Fruit fly (Drosophila melanogaster) whole organism, embryonic: ENCODE results near the gene Pex11c.

Source experiments
- Asciz ChIP-seq: fragments of 200-800 bp; sonication (Bioruptor generic); optimal IDR thresholded peaks from 2 replicates; lab custom pipeline; 2017; ENCODE audit warnings: missing biosample characterization, mild to moderate bottlenecking, missing genetic modification characterization, missing genetic modification reagents
- Atf6 ChIP-seq: fragments of 200-800 bp; sonication (Bioruptor generic); IDR thresholded peaks from 2 replicates; pipeline ENCODE4 v1.3.6; 2022; ENCODE audit warnings: missing biosample characterization, missing genetic modification characterization
- B-H1 ChIP-seq: fragments of 200-800 bp; sonication (Bioruptor generic); IDR thresholded peaks from 3 replicates; pipeline ENCODE4 v1.3.6; 2022; ENCODE audit warnings: missing biosample characterization, missing genetic modification characterization
- Bgb ChIP-seq: fragments of 200-800 bp; sonication (Bioruptor generic); IDR thresholded peaks from 2 replicates; pipeline ENCODE4 v1.3.6; 2022; ENCODE audit warnings: missing biosample characterization, missing genetic modification characterization; ENCODE audit not compliant: partially characterized antibody
- BtbVII ChIP-seq: fragments of 200-800 bp; sonication (Bioruptor generic); optimal IDR thresholded peaks from 3 replicates; lab custom pipeline; 2017; ENCODE audit warnings: missing biosample characterization, mild to moderate bottlenecking, missing genetic modification characterization
- CG1024 ChIP-seq: fragments of 200-800 bp; sonication (Bioruptor generic); IDR thresholded peaks from 2 replicates; pipeline ENCODE4 v1.3.6; 2022; ENCODE audit warnings: missing biosample characterization, missing genetic modification characterization
- CG10274 ChIP-seq: fragments of 200-800 bp; sonication (Bioruptor generic); optimal IDR thresholded peaks from 3 replicates; lab custom pipeline; 2017; ENCODE audit warnings: missing biosample characterization, mild to moderate bottlenecking, missing genetic modification characterization
- CG10366 ChIP-seq: fragments of 200-800 bp; sonication (Bioruptor generic); IDR thresholded peaks from 2 replicates; pipeline ENCODE4 v1.3.6; 2022; ENCODE audit warnings: missing biosample characterization, missing genetic modification characterization
- CG10959 ChIP-seq: fragments of 200-800 bp; sonication (Bioruptor generic); IDR thresholded peaks from 2 replicates; pipeline ENCODE4 v1.3.6; 2022; ENCODE audit warnings: missing biosample characterization, missing genetic modification characterization
- CG11695 ChIP-seq: fragments of 200-800 bp; sonication (Bioruptor generic); IDR thresholded peaks from 3 replicates; pipeline ENCODE4 v1.3.6; 2022; ENCODE audit warnings: missing biosample characterization, missing genetic modification characterization
- CG12104 ChIP-seq: fragments of 200-800 bp; sonication (Bioruptor generic); optimal IDR thresholded peaks from 3 replicates; lab custom pipeline; 2016; ENCODE audit warnings: missing biosample characterization, missing genetic modification characterization
- CG12299 ChIP-seq: fragments of 200-800 bp; sonication (Bioruptor generic); optimal IDR thresholded peaks from 2 replicates; lab custom pipeline; 2018; ENCODE audit warnings: missing biosample characterization, mild to moderate bottlenecking, missing genetic modification characterization
- CG1233 ChIP-seq: fragments of 200-800 bp; sonication (Bioruptor generic); optimal IDR thresholded peaks from 4 replicates; lab custom pipeline; 2018; ENCODE audit warnings: missing biosample characterization, mild to moderate bottlenecking, missing genetic modification characterization
- CG12942 ChIP-seq: fragments of 200-800 bp; sonication (Bioruptor generic); optimal IDR thresholded peaks from 3 replicates; lab custom pipeline; 2016; ENCODE audit warnings: missing biosample characterization, missing genetic modification characterization
- CG13894 ChIP-seq: fragments of 200-800 bp; sonication (Bioruptor generic); optimal IDR thresholded peaks from 3 replicates; lab custom pipeline; 2018; ENCODE audit warnings: missing biosample characterization, mild to moderate bottlenecking, missing genetic modification characterization, moderate library complexity
- CG14860 ChIP-seq: fragments of 200-800 bp; sonication (Bioruptor generic); IDR thresholded peaks from 3 replicates; pipeline ENCODE4 v1.3.6; 2022; ENCODE audit warnings: missing biosample characterization, missing genetic modification characterization; ENCODE audit not compliant: partially characterized antibody
- CG15011 ChIP-seq: fragments of 200-800 bp; sonication (Bioruptor generic); optimal IDR thresholded peaks from 3 replicates; lab custom pipeline; 2018; ENCODE audit warnings: missing biosample characterization, mild to moderate bottlenecking, missing genetic modification characterization
- CG15696 ChIP-seq: fragments of 200-800 bp; sonication (Bioruptor generic); optimal IDR thresholded peaks from 2 replicates; lab custom pipeline; 2019; ENCODE audit warnings: missing biosample characterization, mild to moderate bottlenecking, missing genetic modification characterization, moderate library complexity
- CG16815 ChIP-seq: fragments of 200-800 bp; sonication (Bioruptor generic); optimal IDR thresholded peaks from 3 replicates; lab custom pipeline; 2017; ENCODE audit warnings: missing biosample characterization, mild to moderate bottlenecking, missing genetic modification characterization
- CG17328 ChIP-seq: fragments of 200-800 bp; sonication (Bioruptor generic); IDR thresholded peaks from 2 replicates; pipeline ENCODE4 v1.3.6; 2022; ENCODE audit warnings: missing biosample characterization, missing genetic modification characterization
- CG2712 ChIP-seq: fragments of 200-800 bp; optimal IDR thresholded peaks from 3 replicates; lab custom pipeline; 2019; ENCODE audit warnings: missing biosample characterization, mild to moderate bottlenecking, missing genetic modification characterization, moderate library complexity
- CG33213 ChIP-seq: fragments of 200-800 bp; sonication (Bioruptor generic); optimal IDR thresholded peaks from 3 replicates; lab custom pipeline; 2016; ENCODE audit warnings: missing biosample characterization, missing genetic modification characterization
- CG33557 ChIP-seq: fragments of 200-800 bp; sonication (Bioruptor generic); optimal IDR thresholded peaks from 2 replicates; lab custom pipeline; 2019; ENCODE audit warnings: missing biosample characterization, mild to moderate bottlenecking, missing genetic modification characterization, moderate library complexity
- CG34422 ChIP-seq: fragments of 200-800 bp; sonication (Bioruptor generic); IDR thresholded peaks from 3 replicates; pipeline ENCODE4 v1.3.6; 2022; ENCODE audit warnings: missing biosample characterization, missing genetic modification characterization
- CG4854 ChIP-seq: fragments of 200-800 bp; sonication (Bioruptor generic); optimal IDR thresholded peaks from 2 replicates; lab custom pipeline; 2016; ENCODE audit warnings: missing biosample characterization, missing genetic modification characterization, inconsistent platforms
- CG6689 ChIP-seq: fragments of 200-800 bp; sonication (Bioruptor generic); IDR thresholded peaks from 2 replicates; pipeline ENCODE4 v1.3.6; 2022; ENCODE audit warnings: missing biosample characterization, missing genetic modification characterization
- CG8290 ChIP-seq, 3 experiments: fragments of 200-800 bp; sonication (Bioruptor generic); optimal IDR thresholded peaks; 2 replicates each; lab custom pipeline; 2016 to 2019; ENCODE audit warnings: missing biosample characterization in 3 of 3, missing genetic modification characterization in 3 of 3, mild to moderate bottlenecking in 2 of 3, moderate library complexity in 1 of 3
- Dfd ChIP-seq, 2 experiments: fragments of >200 bp; optimal IDR thresholded peaks; 2 replicates each; lab custom pipeline; 2017; ENCODE audit warnings: missing biosample characterization in 2 of 2, missing genetic modification characterization in 2 of 2
- Ets97D ChIP-seq: fragments of 200-800 bp; sonication (Bioruptor generic); optimal IDR thresholded peaks from 3 replicates; lab custom pipeline; 2016; ENCODE audit warnings: missing biosample characterization, missing genetic modification characterization
- HmgD ChIP-seq: fragments of 200-800 bp; sonication (Bioruptor generic); optimal IDR thresholded peaks from 3 replicates; lab custom pipeline; 2016; ENCODE audit warnings: missing biosample characterization, missing genetic modification characterization
- Mad ChIP-seq: fragments of 200-800 bp; sonication (Bioruptor generic); optimal IDR thresholded peaks from 2 replicates; lab custom pipeline; 2016; ENCODE audit warnings: missing biosample characterization, missing genetic modification characterization
- Mrtf ChIP-seq: fragments of 200-800 bp; sonication (Bioruptor generic); IDR thresholded peaks from 3 replicates; pipeline ENCODE4 v1.3.6; 2022; ENCODE audit warnings: missing biosample characterization, missing genetic modification characterization
- Nf-YC ChIP-seq: fragments of 200-800 bp; optimal IDR thresholded peaks from 3 replicates; lab custom pipeline; 2019; ENCODE audit warnings: missing biosample characterization, mild to moderate bottlenecking, missing genetic modification characterization, moderate library complexity
- Oaz ChIP-seq: fragments of 200-800 bp; sonication (Bioruptor generic); IDR thresholded peaks from 2 replicates; pipeline ENCODE4 v1.3.6; 2022; ENCODE audit warnings: missing biosample characterization, missing genetic modification characterization
- Side ChIP-seq: fragments of 200-800 bp; sonication (Bioruptor generic); optimal IDR thresholded peaks from 2 replicates; lab custom pipeline; 2016; ENCODE audit warnings: missing biosample characterization, missing genetic modification characterization
- Sin3A ChIP-seq: fragments of >200 bp; optimal IDR thresholded peaks from 2 replicates; lab custom pipeline; 2018
- ab ChIP-seq: fragments of 200-800 bp; sonication (Bioruptor generic); optimal IDR thresholded peaks from 2 replicates; lab custom pipeline; 2016; ENCODE audit warnings: missing biosample characterization, missing genetic modification characterization
- bcd ChIP-seq: fragments of 200-800 bp; sonication (Bioruptor generic); optimal IDR thresholded peaks from 2 replicates; lab custom pipeline; 2017; ENCODE audit warnings: missing biosample characterization, mild to moderate bottlenecking, missing genetic modification characterization
- bigmax ChIP-seq: fragments of 200-800 bp; sonication (Bioruptor generic); optimal IDR thresholded peaks from 2 replicates; lab custom pipeline; 2018; ENCODE audit warnings: missing biosample characterization, mild to moderate bottlenecking, missing genetic modification characterization
- da ChIP-seq: fragments of 200-800 bp; sonication (Bioruptor generic); optimal IDR thresholded peaks from 2 replicates; lab custom pipeline; 2016; ENCODE audit warnings: missing biosample characterization, missing genetic modification characterization
- ewg ChIP-seq: fragments of 200-800 bp; sonication (Bioruptor generic); optimal IDR thresholded peaks from 3 replicates; lab custom pipeline; 2017; ENCODE audit warnings: mild to moderate bottlenecking, missing biosample characterization, missing genetic modification reagents, missing genetic modification characterization
- gce ChIP-seq: fragments of 200-800 bp; sonication (Bioruptor generic); IDR thresholded peaks from 3 replicates; pipeline ENCODE4 v1.3.6; 2022; ENCODE audit warnings: missing biosample characterization, missing genetic modification characterization
- grn ChIP-seq: fragments of 200-800 bp; sonication (Bioruptor generic); optimal IDR thresholded peaks from 3 replicates; lab custom pipeline; 2017; ENCODE audit warnings: missing biosample characterization, missing genetic modification characterization
- klu ChIP-seq: fragments of 200-800 bp; sonication (Bioruptor generic); IDR thresholded peaks from 2 replicates; pipeline ENCODE4 v1.3.6; 2022; ENCODE audit warnings: missing biosample characterization, missing genetic modification characterization
- lab ChIP-seq: fragments of 200-800 bp; sonication (Bioruptor generic); optimal IDR thresholded peaks from 3 replicates; lab custom pipeline; 2017; ENCODE audit warnings: missing biosample characterization, missing genetic modification characterization, mild to moderate bottlenecking, moderate library complexity, missing genetic modification reagents
- mam ChIP-seq: fragments of 200-800 bp; sonication (Bioruptor generic); optimal IDR thresholded peaks from 3 replicates; lab custom pipeline; 2016; ENCODE audit warnings: missing biosample characterization, missing genetic modification characterization
- phol ChIP-seq: fragments of 200-800 bp; sonication (Bioruptor generic); optimal IDR thresholded peaks from 3 replicates; lab custom pipeline; 2018; ENCODE audit warnings: missing biosample characterization, mild to moderate bottlenecking, missing genetic modification characterization, moderate library complexity
- run ChIP-seq: fragments of 200-800 bp; sonication (Bioruptor generic); optimal IDR thresholded peaks from 3 replicates; lab custom pipeline; 2018; ENCODE audit warnings: missing biosample characterization, mild to moderate bottlenecking, missing genetic modification characterization
- slou ChIP-seq: fragments of 200-800 bp; sonication (Bioruptor generic); optimal IDR thresholded peaks from 3 replicates; lab custom pipeline; 2016; ENCODE audit warnings: missing biosample characterization, missing genetic modification characterization
- wdn ChIP-seq: fragments of 200-800 bp; sonication (Bioruptor generic); IDR thresholded peaks from 2 replicates; pipeline ENCODE4 v1.3.6; 2022; ENCODE audit warnings: missing biosample characterization, missing genetic modification characterization
- zf30C ChIP-seq: fragments of 200-800 bp; sonication (Bioruptor generic); optimal IDR thresholded peaks from 3 replicates; lab custom pipeline; 2018; ENCODE audit warnings: missing biosample characterization, mild to moderate bottlenecking, missing genetic modification characterization
- zfh2 ChIP-seq: fragments of 200-800 bp; sonication (Bioruptor generic); optimal IDR thresholded peaks from 2 replicates; lab custom pipeline; 2016; ENCODE audit warnings: missing biosample characterization, missing genetic modification characterization

The Pex11c gene

DNA sequence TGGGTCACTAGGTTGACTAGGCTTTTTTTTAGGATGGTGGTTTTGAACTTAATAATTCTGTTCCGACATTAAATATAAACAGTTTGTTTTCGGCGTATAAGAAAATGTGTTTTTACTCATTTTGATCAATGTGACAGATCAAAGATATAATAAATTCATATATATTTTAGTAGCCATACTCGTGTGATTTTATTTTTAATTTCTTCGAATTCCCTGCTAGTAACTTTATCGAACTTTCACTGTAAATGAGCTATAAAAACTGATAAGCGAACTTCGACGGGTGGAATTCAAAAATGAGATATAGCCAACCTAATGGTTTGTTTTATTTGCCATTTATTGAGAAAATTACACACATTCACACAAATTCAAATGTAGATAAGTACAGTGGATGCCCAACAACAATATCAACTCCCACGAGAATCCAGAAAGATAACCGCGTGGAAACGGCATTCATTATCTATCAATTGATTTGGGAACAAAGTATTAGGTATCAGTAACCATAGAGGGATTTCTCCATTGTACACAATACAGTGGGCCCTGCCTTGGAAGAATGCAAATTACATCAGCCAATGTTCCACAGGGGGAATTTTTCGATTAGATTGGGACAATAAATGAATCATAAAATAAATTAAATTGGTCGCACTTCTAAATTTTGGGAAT is 34.9 kb upstream of the Pex11c start (continued):
- TF ChIP-seq CG33213 (GFP tag; lab: Kevin White, UChicago) (no peak), CG15696 (tag; lab: Kevin White, UChicago) (no peak), bcd (GFP tag; lab: Kevin White, UChicago) (no peak), CG11695 (GFP tag; lab: Robert Waterston, UW) (no peak), bigmax (GFP tag; lab: Kevin White, UChicago) (no peak), Mrtf (GFP tag; lab: Robert Waterston, UW) (no peak), CG13894 (tag; lab: Kevin White, UChicago) (no peak), zfh2 (GFP tag; lab: Kevin White, UChicago) (no peak), CG12299 (tag; lab: Kevin White, UChicago) (no peak), mam (GFP tag; lab: Kevin White, UChicago) (no peak), Dfd (GFP tag; optimal IDR thresholded peaks at IDR 0.05; lab: Kevin White, UChicago) (no peak), klu (no peak), CG8290 (GFP tag; optimal IDR thresholded peaks at IDR 0.05; lab: Kevin White, UChicago) (no peak), CG8290 (tag; optimal IDR thresholded peaks at IDR 0.05; lab: Kevin White, UChicago) (peak in 1 of 2 experiments; percentile 42), CG1233 (peak; percentile 19), CG12104 (GFP tag; lab: Kevin White, UChicago) (no peak), Nf-YC (tag; lab: Kevin White, UChicago) (no peak), zf30C (no peak), wdn (GFP tag; lab: Robert Waterston, UW) (no peak), Asciz (GFP tag; lab: Kevin White, UChicago) (peak; percentile 16), HmgD (GFP tag; lab: Kevin White, UChicago) (no peak), Oaz (GFP tag; lab: Robert Waterston, UW) (no peak), Mad (no peak), run (tag; lab: Kevin White, UChicago) (no peak), CG4854 (GFP tag; lab: Kevin White, UChicago) (no peak), Bgb (GFP tag; lab: Robert Waterston, UW) (no peak), lab (GFP tag; lab: Kevin White, UChicago) (peak; percentile 37), slou (GFP tag; lab: Kevin White, UChicago) (no peak), BtbVII (GFP tag; lab: Kevin White, UChicago) (no peak), gce (GFP tag; lab: Robert Waterston, UW) (no peak), CG17328 (GFP tag; lab: Robert Waterston, UW) (no peak), ewg (GFP tag; lab: Kevin White, UChicago) (no peak), ab (GFP tag; lab: Kevin White, UChicago) (no peak), CG1024 (GFP tag; lab: Robert Waterston, UW) (no peak), CG10274 (GFP tag; lab: Kevin White, UChicago) (no peak), Side (GFP tag; lab: Kevin White, UChicago) (no peak), CG2712 (tag; lab: Kevin White, UChicago) (no peak), CG14860 (GFP tag; lab: Robert Waterston, UW) (no peak), CG10366 (GFP tag; lab: Robert Waterston, UW) (no peak), Atf6 (no peak), Sin3A (lab: Kevin White, UChicago) (no peak), CG34422 (GFP tag; lab: Robert Waterston, UW) (no peak), CG12942 (no peak), phol (no peak), B-H1 (no peak), CG16815 (GFP tag; lab: Kevin White, UChicago) (no peak), grn (GFP tag; lab: Kevin White, UChicago) (peak; percentile 60), CG6689 (GFP tag; lab: Robert Waterston, UW) (no peak), CG10959 (GFP tag; lab: Robert Waterston, UW) (no peak), Ets97D (GFP tag; lab: Kevin White, UChicago) (no peak), da (no peak), CG33557 (no peak), CG15011 (GFP tag; lab: Kevin White, UChicago) (no peak)
